Worm (Caenorhabditis elegans) whole organism, L4 larva: ENCODE results near the gene ceh-18.
A peak's percentile ranks its signal among the peaks of the same experiment; 100 is the strongest.

Experiments used
- F26F4.8 ChIP-seq: fragments of 200-800 bp; sonication (Bioruptor generic); conservative IDR thresholded peaks from 2 replicates; pipeline ENCODE4 v1.3.6; 2022; ENCODE audit warnings: missing genetic modification characterization, missing compliant biosample characterization
- F44E2.7 ChIP-seq: fragments of 200-800 bp; sonication (Bioruptor generic); IDR thresholded peaks from 2 replicates; pipeline ENCODE4 v2.1.2; 2022; ENCODE audit warnings: missing genetic modification characterization, missing compliant biosample characterization
- T20F7.1 ChIP-seq: fragments of 200-800 bp; sonication (Bioruptor generic); optimal IDR thresholded peaks from 2 replicates; lab custom pipeline; 2018; ENCODE audit warnings: mild to moderate bottlenecking, missing genetic modification characterization, missing compliant biosample characterization
- Y105C5A.15 ChIP-seq: fragments of 200-800 bp; sonication (Bioruptor generic); IDR thresholded peaks from 2 replicates; pipeline ENCODE4 v1.3.6; 2022; ENCODE audit warnings: missing genetic modification characterization, missing compliant biosample characterization
- ZK546.5 ChIP-seq, 2 experiments: sonication (generic microtip); optimal IDR thresholded peaks; 2 replicates each; lab custom pipeline; 2017; ENCODE audit warnings: missing biosample characterization in 2 of 2, missing genetic modification characterization in 2 of 2
- aly-2 ChIP-seq: sonication (generic microtip); optimal IDR thresholded peaks from 2 replicates; lab custom pipeline; 2018; ENCODE audit warnings: missing biosample characterization, missing genetic modification characterization
- arid-1 ChIP-seq: fragments of 200-800 bp; sonication (Bioruptor generic); conservative IDR thresholded peaks from 2 replicates; pipeline ENCODE4 v1.3.6; 2022; ENCODE audit warnings: missing genetic modification reagents, missing genetic modification characterization, missing compliant biosample characterization
- ceh-20 ChIP-seq: fragments of 200-800 bp; sonication (Bioruptor generic); IDR thresholded peaks from 2 replicates; pipeline ENCODE4 v1.3.6; 2022; ENCODE audit warnings: missing genetic modification reagents, missing genetic modification characterization, missing compliant biosample characterization
- ceh-32 ChIP-seq: sonication (generic microtip); optimal IDR thresholded peaks from 2 replicates; lab custom pipeline; 2016; ENCODE audit warnings: mild to moderate bottlenecking, missing genetic modification characterization, missing compliant biosample characterization; ENCODE audit not compliant: poor library complexity
- ceh-44 ChIP-seq: fragments of 200-800 bp; sonication (Bioruptor generic); IDR thresholded peaks from 2 replicates; pipeline ENCODE4 v1.3.6; 2022; ENCODE audit warnings: missing genetic modification reagents, missing genetic modification characterization, missing compliant biosample characterization
- ceh-62 ChIP-seq: sonication (generic microtip); optimal IDR thresholded peaks from 2 replicates; lab custom pipeline; 2017; ENCODE audit warnings: missing biosample characterization, missing genetic modification characterization
- ces-1 ChIP-seq: fragments of 150-350 bp; sonication (generic microtip); optimal IDR thresholded peaks from 4 replicates; lab custom pipeline; 2014; ENCODE audit warnings: missing biosample characterization, missing genetic modification reagents, missing genetic modification characterization
- cey-2 ChIP-seq: sonication (generic microtip); optimal IDR thresholded peaks from 3 replicates; lab custom pipeline; 2017; ENCODE audit warnings: missing genetic modification characterization, mild to moderate bottlenecking, missing compliant biosample characterization, antibody characterized with exemption, borderline replicate concordance; ENCODE audit not compliant: insufficient read depth
- daf-16 ChIP-seq, 3 experiments: sonication (generic microtip); optimal IDR thresholded peaks; 2 replicates each; lab custom pipeline; 2016 to 2017; ENCODE audit warnings: missing genetic modification characterization in 3 of 3, missing genetic modification reagents in 3 of 3, mild to moderate bottlenecking in 2 of 3, missing compliant biosample characterization in 2 of 3, missing biosample characterization in 1 of 3, moderate library complexity in 1 of 3
- daf-19 ChIP-seq: fragments of 200-800 bp; sonication (Bioruptor generic); conservative IDR thresholded peaks from 2 replicates; pipeline ENCODE4 v1.3.6; 2022; ENCODE audit warnings: missing genetic modification characterization, missing compliant biosample characterization
- dmd-6 ChIP-seq: fragments of 200-800 bp; sonication (Bioruptor generic); IDR thresholded peaks from 2 replicates; pipeline ENCODE4 v1.3.6; 2022; ENCODE audit warnings: missing genetic modification reagents, missing genetic modification characterization, missing compliant biosample characterization
- dmd-8 ChIP-seq: fragments of 200-800 bp; sonication (Bioruptor generic); IDR thresholded peaks from 2 replicates; pipeline ENCODE4 v1.3.6; 2022; ENCODE audit warnings: missing genetic modification characterization, missing compliant biosample characterization
- dmd-9 ChIP-seq: fragments of 200-800 bp; sonication (Bioruptor generic); IDR thresholded peaks from 2 replicates; pipeline ENCODE4 v1.3.6; 2022; ENCODE audit warnings: missing genetic modification reagents, missing genetic modification characterization, missing compliant biosample characterization
- duxl-1 ChIP-seq: sonication (generic microtip); optimal IDR thresholded peaks from 2 replicates; lab custom pipeline; 2016; ENCODE audit warnings: mild to moderate bottlenecking, missing genetic modification characterization, moderate library complexity, missing compliant biosample characterization; ENCODE audit not compliant: poor library complexity
- dve-1 ChIP-seq: sonication (generic microtip); optimal IDR thresholded peaks from 2 replicates; lab custom pipeline; 2017; ENCODE audit warnings: antibody characterized with exemption, mild to moderate bottlenecking, missing genetic modification characterization, missing compliant biosample characterization; ENCODE audit not compliant: insufficient read depth
- fkh-10 ChIP-seq: fragments of 150-350 bp; optimal IDR thresholded peaks from 2 replicates; lab custom pipeline; 2014; ENCODE audit warnings: missing biosample characterization, missing genetic modification reagents, missing genetic modification characterization
- fos-1 ChIP-seq: fragments of 150-350 bp; optimal IDR thresholded peaks from 2 replicates; lab custom pipeline; 2014; ENCODE audit warnings: missing biosample characterization, missing genetic modification characterization
- hlh-11 ChIP-seq: fragments of 200-800 bp; sonication (Bioruptor generic); optimal IDR thresholded peaks from 2 replicates; lab custom pipeline; 2018; ENCODE audit warnings: mild to moderate bottlenecking, missing genetic modification characterization, missing compliant biosample characterization
- hmg-1.1 ChIP-seq: fragments of 200-800 bp; sonication (Bioruptor generic); IDR thresholded peaks from 2 replicates; pipeline ENCODE4 v1.3.6; 2022; ENCODE audit warnings: missing genetic modification reagents, missing genetic modification characterization, missing compliant biosample characterization
- lin-15B ChIP-seq: fragments of 150-350 bp; sonication (generic microtip); optimal IDR thresholded peaks from 3 replicates; lab custom pipeline; 2014; ENCODE audit warnings: missing biosample characterization, missing genetic modification characterization
- lin-38 ChIP-seq: fragments of 200-800 bp; sonication (Bioruptor generic); IDR thresholded peaks from 2 replicates; pipeline ENCODE4 v1.3.6; 2022; ENCODE audit warnings: missing genetic modification reagents, missing genetic modification characterization, missing compliant biosample characterization
- mdl-1 ChIP-seq, 2 experiments: fragments of 150-350 bp in 1 of 2; sonication (generic microtip) in 1 of 2; optimal IDR thresholded peaks; 2 replicates each; lab custom pipeline; 2014 to 2017; ENCODE audit warnings: missing biosample characterization in 2 of 2, missing genetic modification characterization in 2 of 2
- mes-2 ChIP-seq: sonication (generic microtip); optimal IDR thresholded peaks from 2 replicates; lab custom pipeline; 2016; ENCODE audit warnings: missing genotype, mild to moderate bottlenecking, missing genetic modification characterization, missing compliant biosample characterization; ENCODE audit not compliant: poor library complexity, severe bottlenecking
- nhr-102 ChIP-seq: sonication (generic microtip); optimal IDR thresholded peaks from 2 replicates; lab custom pipeline; 2016; ENCODE audit warnings: mild to moderate bottlenecking, missing genetic modification characterization, moderate library complexity, missing compliant biosample characterization
- nhr-28 ChIP-seq: fragments of 150-350 bp; optimal IDR thresholded peaks from 2 replicates; lab custom pipeline; 2014; ENCODE audit warnings: missing biosample characterization, missing genetic modification characterization
- nhr-6 ChIP-seq: fragments of 150-350 bp; optimal IDR thresholded peaks from 2 replicates; lab custom pipeline; 2014; ENCODE audit warnings: missing biosample characterization, missing genetic modification characterization
- nhr-76 ChIP-seq: fragments of 150-350 bp; optimal IDR thresholded peaks from 2 replicates; lab custom pipeline; 2014; ENCODE audit warnings: missing biosample characterization, missing genetic modification characterization
- nhr-77 ChIP-seq: fragments of 150-350 bp; optimal IDR thresholded peaks from 2 replicates; lab custom pipeline; 2014; ENCODE audit warnings: missing biosample characterization, missing genetic modification characterization
- php-3 ChIP-seq: fragments of 200-800 bp; sonication (Bioruptor generic); IDR thresholded peaks from 2 replicates; pipeline ENCODE4 v1.3.6; 2022; ENCODE audit warnings: missing genetic modification reagents, missing genetic modification characterization, missing compliant biosample characterization
- rbr-2 ChIP-seq: sonication (generic microtip); optimal IDR thresholded peaks from 2 replicates; lab custom pipeline; 2016; ENCODE audit warnings: missing genotype, missing genetic modification characterization, missing compliant biosample characterization
- saeg-2 ChIP-seq: fragments of 200-800 bp; sonication (Bioruptor generic); IDR thresholded peaks from 2 replicates; pipeline ENCODE4 v1.3.6; 2022; ENCODE audit warnings: missing genetic modification reagents, missing genetic modification characterization, missing compliant biosample characterization
- snpc-1.2 ChIP-seq: fragments of 200-800 bp; sonication (Bioruptor generic); IDR thresholded peaks from 2 replicates; pipeline ENCODE4 v1.3.6; 2022; ENCODE audit warnings: missing genetic modification reagents, missing genetic modification characterization, missing compliant biosample characterization
- snpc-4 ChIP-seq: fragments of 150-350 bp; optimal IDR thresholded peaks from 2 replicates; lab custom pipeline; 2014; ENCODE audit warnings: missing biosample characterization, missing genetic modification characterization
- unc-130 ChIP-seq: sonication (generic microtip); optimal IDR thresholded peaks from 2 replicates; lab custom pipeline; 2016; ENCODE audit warnings: missing genetic modification reagents, missing genetic modification characterization, missing compliant biosample characterization
- zag-1 ChIP-seq: fragments of 150-350 bp; optimal IDR thresholded peaks from 2 replicates; lab custom pipeline; 2014; ENCODE audit warnings: missing biosample characterization, missing genetic modification characterization
- zip-11 ChIP-seq: fragments of 200-800 bp; sonication (Bioruptor generic); IDR thresholded peaks from 2 replicates; pipeline ENCODE4 v1.3.6; 2022; ENCODE audit warnings: missing genetic modification characterization, missing compliant biosample characterization
- zip-2 ChIP-seq: fragments of 150-350 bp; optimal IDR thresholded peaks from 2 replicates; lab custom pipeline; 2014; ENCODE audit warnings: missing biosample characterization, missing genetic modification characterization

The ceh-18 gene

DNA sequence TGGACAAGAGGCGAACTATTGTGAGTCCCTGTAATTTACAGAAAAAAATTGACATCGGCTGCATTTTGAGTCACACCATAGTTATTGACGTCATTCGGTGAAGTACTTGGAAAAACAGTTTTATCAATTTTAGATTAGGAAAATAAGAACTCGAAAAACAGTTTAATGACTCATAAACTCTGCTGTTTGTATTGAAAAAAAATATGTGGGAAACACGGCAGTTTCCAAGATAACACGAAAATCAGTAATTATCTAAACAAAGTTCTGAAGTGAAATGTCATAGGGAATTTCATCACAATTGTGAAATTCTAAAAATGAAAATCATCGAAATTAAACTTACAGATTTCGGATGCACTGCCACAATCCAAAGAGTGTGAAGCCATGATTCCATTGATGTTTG lies 42.8 kb downstream of the ceh-18 start:
- TF ChIP-seq ZK546.5 (tag; optimal IDR thresholded peaks at IDR 0.05; lab: Kevin White, UChicago), result no peak
- no peak for TF ChIP-seq hmg-1.1
- TF ChIP-seq snpc-4, result no peak
- no peak for TF ChIP-seq snpc-1.2 (GFP tag; lab: Robert Waterston, UW)
- TF ChIP-seq unc-130 (GFP tag; lab: Kevin White, UChicago), result no peak
- no peak for TF ChIP-seq aly-2 (tag; lab: Kevin White, UChicago)
- TF ChIP-seq ceh-44 (GFP tag; lab: Robert Waterston, UW), result no peak
- no peak for TF ChIP-seq nhr-102 (tag; lab: Kevin White, UChicago)
- TF ChIP-seq zip-11 (GFP tag; lab: Robert Waterston, UW), result no peak
- TF ChIP-seq ces-1 (GFP tag; lab: Kevin White, UChicago), result no peak
- no peak for TF ChIP-seq lin-38 (GFP tag; lab: Robert Waterston, UW)
- TF ChIP-seq daf-19 (GFP tag; lab: Robert Waterston, UW), result no peak
- TF ChIP-seq daf-16 (GFP tag; optimal IDR thresholded peaks at IDR 0.05; lab: Kevin White, UChicago), result no peak
- TF ChIP-seq daf-16 (tag; optimal IDR thresholded peaks at IDR 0.05; lab: Kevin White, UChicago), result peak; percentile 97
- no peak for TF ChIP-seq duxl-1 (tag; lab: Kevin White, UChicago)
- peak; percentile 20 for TF ChIP-seq nhr-77 (tag; lab: Kevin White, UChicago)
- TF ChIP-seq zip-2 (tag; lab: Kevin White, UChicago), result no peak
- TF ChIP-seq nhr-6 (tag; lab: Kevin White, UChicago), result no peak
- peak; percentile 12; the same call in 1 of the 2 replicates for TF ChIP-seq dmd-6
- no peak for TF ChIP-seq ceh-62 (tag; lab: Kevin White, UChicago)
- no peak for TF ChIP-seq ceh-20 (GFP tag; lab: Robert Waterston, UW)
- TF ChIP-seq F26F4.8 (GFP tag; lab: Robert Waterston, UW), result no peak
- TF ChIP-seq cey-2, result no peak
- TF ChIP-seq arid-1, result no peak
- no peak for TF ChIP-seq zag-1
- no peak for TF ChIP-seq fos-1 (tag; lab: Kevin White, UChicago)
- TF ChIP-seq Y105C5A.15, result no peak
- TF ChIP-seq nhr-28 (tag; lab: Kevin White, UChicago), result peak; percentile 30
- TF ChIP-seq php-3 (GFP tag; lab: Robert Waterston, UW), result no peak
- no peak for TF ChIP-seq lin-15B (tag; lab: Kevin White, UChicago)
- TF ChIP-seq F44E2.7 (GFP tag; lab: Robert Waterston, UW), result no peak
- TF ChIP-seq mdl-1 (tag; optimal IDR thresholded peaks at IDR 0.05; lab: Kevin White, UChicago), result peak in 1 of 2 experiments; percentile 11
- TF ChIP-seq fkh-10 (GFP tag; lab: Kevin White, UChicago), result no peak
- no peak for TF ChIP-seq rbr-2 (tag; lab: Kevin White, UChicago)
- no peak for TF ChIP-seq saeg-2 (GFP tag; lab: Robert Waterston, UW)
- TF ChIP-seq dmd-9 (GFP tag; lab: Robert Waterston, UW), result no peak
- TF ChIP-seq dve-1 (tag; lab: Kevin White, UChicago), result peak; percentile 34
- TF ChIP-seq T20F7.1 (GFP tag; lab: Kevin White, UChicago), result no peak
- no peak for TF ChIP-seq nhr-76 (tag; lab: Kevin White, UChicago)
- peak; percentile 35 for TF ChIP-seq hlh-11 (tag; lab: Kevin White, UChicago)
- no peak for TF ChIP-seq dmd-8 (GFP tag; lab: Robert Waterston, UW)
- TF ChIP-seq mes-2 (tag; lab: Kevin White, UChicago), result no peak
- TF ChIP-seq, all 104 proteins: peak for 7

DNA sequence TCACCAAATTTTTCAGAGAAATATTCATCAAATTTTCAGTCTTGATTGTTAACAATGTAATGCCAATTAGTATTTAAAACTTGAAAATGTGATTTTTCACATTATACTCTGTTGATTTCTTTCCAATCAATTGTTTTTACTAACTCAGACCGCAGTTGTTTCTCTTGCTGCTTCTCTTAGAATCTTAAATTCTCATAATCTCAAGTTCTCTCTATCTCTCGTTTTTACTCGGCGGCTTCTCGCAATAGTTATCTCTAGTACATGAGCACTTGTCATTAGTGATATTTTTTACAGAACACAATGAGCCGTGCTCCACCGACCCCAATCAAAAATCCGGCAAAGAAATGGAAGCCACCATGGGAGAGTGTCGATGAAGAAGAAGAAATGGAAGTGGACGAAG lies 50.4 kb downstream of the ceh-18 start, which contains the start of gene F35A5.1:
TSS of gene F35A5.1 (plus strand) at position 301 of the 400 bp plus-strand sequence.
- TF ChIP-seq rbr-2 (tag; lab: Kevin White, UChicago) (no peak), ceh-32 (no peak)
